Worm (Caenorhabditis elegans) whole organism, young adult: ENCODE results near the gene M01G5.1.

Source experiments
- T26A5.8 ChIP-seq: sonication (generic microtip); optimal IDR thresholded peaks from 2 replicates; lab custom pipeline; 2016; ENCODE audit warnings: missing genetic modification characterization, missing compliant biosample characterization
- Y67H2A.10 ChIP-seq: fragments of 200-800 bp; sonication (Bioruptor generic); conservative IDR thresholded peaks from 2 replicates; pipeline ENCODE4 v1.3.6; 2022; ENCODE audit warnings: missing genetic modification reagents, missing genetic modification characterization, missing compliant biosample characterization
- ZK185.1 ChIP-seq: sonication (generic microtip); optimal IDR thresholded peaks from 2 replicates; lab custom pipeline; 2016; ENCODE audit warnings: mild to moderate bottlenecking, missing genetic modification characterization, missing compliant biosample characterization; ENCODE audit not compliant: poor library complexity, severe bottlenecking
- hmg-20 ChIP-seq: fragments of 200-800 bp; sonication (Bioruptor generic); IDR thresholded peaks from 2 replicates; pipeline ENCODE4 v1.3.6; 2022; ENCODE audit warnings: missing genetic modification reagents, missing genetic modification characterization, missing compliant biosample characterization
- repo-1 ChIP-seq: sonication (generic microtip); optimal IDR thresholded peaks from 2 replicates; lab custom pipeline; 2017; ENCODE audit warnings: mild to moderate bottlenecking, missing genetic modification characterization, missing compliant biosample characterization
- tbp1 ChIP-seq: fragments of 200-800 bp; sonication (Bioruptor generic); optimal IDR thresholded peaks from 2 replicates; lab custom pipeline; 2018; ENCODE audit warnings: mild to moderate bottlenecking, missing genetic modification characterization, missing compliant biosample characterization
- ztf-6 ChIP-seq: fragments of 200-800 bp; sonication (Bioruptor generic); IDR thresholded peaks from 2 replicates; pipeline ENCODE4 v1.3.6; 2022; ENCODE audit warnings: missing genetic modification reagents, missing genetic modification characterization, missing compliant biosample characterization

Gene M01G5.1

ce11 chrIII:1558441-1559159 lies 62.4 kb downstream of the M01G5.1 start, which contains the start of the genes eelo-1 and Y67D2.2 (continued):
- TF ChIP-seq T26A5.8 (no peak), ZK185.1 (tag; lab: Kevin White, UChicago) (no peak), tbp1 (GFP tag; lab: Kevin White, UChicago) (peak; percentile 1), repo-1 (tag; lab: Kevin White, UChicago) (no peak), hmg-20 (no peak), ztf-6 (no peak), Y67H2A.10 (no peak)
